Fruit fly (Drosophila melanogaster): ENCODE data around the gene Frq2.

DNA sequence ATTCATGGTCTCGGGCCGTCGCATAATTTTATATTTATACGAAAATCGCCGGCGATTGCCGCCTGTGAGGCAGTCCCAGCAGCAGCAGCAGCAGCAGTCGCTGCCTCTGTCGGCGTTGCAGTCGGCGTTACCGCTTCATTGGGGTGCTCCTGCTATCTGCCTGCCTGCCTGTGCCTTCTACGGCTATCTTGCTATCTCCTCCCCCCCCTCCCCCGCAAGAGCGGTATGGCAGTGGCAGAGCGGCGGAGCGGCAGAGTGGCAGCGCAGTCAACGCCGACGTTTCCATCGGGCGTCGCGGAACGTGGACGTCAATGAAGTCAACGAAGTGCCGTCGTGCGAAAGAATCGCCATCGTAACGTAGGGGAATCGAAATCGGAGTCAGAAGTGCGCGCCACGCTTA, 67.8 kb downstream of the Frq2 start:
- TF ChIP-seq pan (optimal IDR thresholded peaks at IDR 0.05) (no peak), CG8478 (optimal IDR thresholded peaks at IDR 0.05) (no peak), Dll (optimal IDR thresholded peaks at IDR 0.05) (no peak), EcR (GFP tag; optimal IDR thresholded peaks at IDR 0.05) (no peak), psq (optimal IDR thresholded peaks at IDR 0.05) (no peak), usp (GFP tag; optimal IDR thresholded peaks at IDR 0.05) (no peak)

All from whole organism.